Worm (Caenorhabditis elegans) whole organism, L1 larva: ENCODE measurements around the gene Y94A7B.11.

ENCODE experiments used
- alr-1 ChIP-seq: fragments of 200-800 bp; sonication (Bioruptor generic); optimal IDR thresholded peaks from 2 replicates; lab custom pipeline; 2018; ENCODE audit warnings: borderline replicate concordance, mild to moderate bottlenecking, missing genetic modification characterization, missing compliant biosample characterization
- nhr-12 ChIP-seq: sonication (generic microtip); optimal IDR thresholded peaks from 2 replicates; lab custom pipeline; 2017; ENCODE audit warnings: missing biosample characterization, missing genetic modification characterization
- sox-4 ChIP-seq: sonication (generic microtip); optimal IDR thresholded peaks from 2 replicates; lab custom pipeline; 2016; ENCODE audit warnings: missing genetic modification characterization, missing compliant biosample characterization
- zip-4 ChIP-seq: fragments of 200-800 bp; sonication (Bioruptor generic); optimal IDR thresholded peaks from 2 replicates; lab custom pipeline; 2018; ENCODE audit warnings: mild to moderate bottlenecking, missing genetic modification characterization, moderate library complexity, missing compliant biosample characterization

DNA sequence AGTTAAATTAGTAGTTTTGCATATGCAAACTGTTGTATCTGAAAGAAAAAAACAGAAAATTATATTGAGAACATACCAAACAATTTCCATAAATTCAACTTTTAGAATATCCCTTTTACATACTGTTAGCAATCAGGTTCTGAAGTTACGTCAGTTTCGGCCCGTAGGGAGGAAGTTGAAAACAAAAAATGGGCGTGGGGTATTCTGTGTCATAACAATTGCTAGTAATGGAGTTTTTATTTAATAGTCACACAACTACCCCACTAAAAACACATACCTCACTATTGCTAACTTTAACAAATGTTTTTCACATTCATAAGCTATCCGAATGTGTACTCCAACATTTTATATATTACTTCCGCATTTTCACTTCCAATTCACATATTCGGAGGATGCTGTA, 19.4 kb upstream of the Y94A7B.11 start, which contains the start of gene srh-300:
- TF ChIP-seq sox-4 (tag; lab: Kevin White, UChicago) (no peak), zip-4 (GFP tag; lab: Kevin White, UChicago) (no peak), alr-1 (tag; lab: Kevin White, UChicago) (no peak), nhr-12 (tag; lab: Kevin White, UChicago) (no peak)
